Fruit fly (Drosophila melanogaster) whole organism, embryonic: Measurements from ENCODE around the gene PolD2.
A peak's percentile ranks its signal among the peaks of the same experiment; 100 is the strongest.

ENCODE experiments used
- CG10321 ChIP-seq: fragments of 200-800 bp; sonication (Bioruptor generic); IDR thresholded peaks from 2 replicates; pipeline ENCODE4 v1.3.6; 2022; ENCODE audit warnings: missing biosample characterization, missing genetic modification characterization
- CG11085 ChIP-seq: fragments of 200-800 bp; sonication (Bioruptor generic); IDR thresholded peaks from 2 replicates; pipeline ENCODE4 v1.3.6; 2022; ENCODE audit warnings: missing biosample characterization, missing genetic modification characterization
- CG11723 ChIP-seq: fragments of 200-800 bp; sonication (Bioruptor generic); optimal IDR thresholded peaks from 2 replicates; lab custom pipeline; 2017; ENCODE audit warnings: missing biosample characterization, mild to moderate bottlenecking, missing genetic modification characterization
- CG12155 ChIP-seq: fragments of 200-800 bp; sonication (Bioruptor generic); optimal IDR thresholded peaks from 3 replicates; lab custom pipeline; 2016; ENCODE audit warnings: missing biosample characterization, missing genetic modification characterization
- CG12236 ChIP-seq: fragments of 200-800 bp; sonication (Bioruptor generic); optimal IDR thresholded peaks from 2 replicates; lab custom pipeline; 2016; ENCODE audit warnings: missing biosample characterization, missing genetic modification characterization
- CG12299 ChIP-seq: fragments of 200-800 bp; sonication (Bioruptor generic); optimal IDR thresholded peaks from 2 replicates; lab custom pipeline; 2018; ENCODE audit warnings: missing biosample characterization, mild to moderate bottlenecking, missing genetic modification characterization
- CG1233 ChIP-seq: fragments of 200-800 bp; sonication (Bioruptor generic); optimal IDR thresholded peaks from 4 replicates; lab custom pipeline; 2018; ENCODE audit warnings: missing biosample characterization, mild to moderate bottlenecking, missing genetic modification characterization
- CG15514 ChIP-seq: fragments of 200-800 bp; sonication (Bioruptor generic); optimal IDR thresholded peaks from 3 replicates; lab custom pipeline; 2017; ENCODE audit warnings: missing biosample characterization, missing genetic modification characterization, mild to moderate bottlenecking, moderate library complexity, missing genetic modification reagents
- CG17359 ChIP-seq: fragments of 200-800 bp; sonication (Bioruptor generic); optimal IDR thresholded peaks from 3 replicates; lab custom pipeline; 2018; ENCODE audit warnings: missing biosample characterization, mild to moderate bottlenecking, missing genetic modification characterization, moderate library complexity
- CG18262 ChIP-seq: fragments of 200-800 bp; optimal IDR thresholded peaks from 3 replicates; lab custom pipeline; 2019; ENCODE audit warnings: missing biosample characterization, mild to moderate bottlenecking, missing genetic modification characterization, moderate library complexity
- CG2120 ChIP-seq: fragments of 200-800 bp; sonication (Bioruptor generic); optimal IDR thresholded peaks from 3 replicates; lab custom pipeline; 2016; ENCODE audit warnings: missing biosample characterization, missing genetic modification characterization
- CG2129 ChIP-seq: fragments of 200-800 bp; sonication (Bioruptor generic); IDR thresholded peaks from 2 replicates; pipeline ENCODE4 v1.3.6; 2022; ENCODE audit warnings: missing biosample characterization, missing genetic modification characterization; ENCODE audit not compliant: partially characterized antibody
- CG2875 ChIP-seq: fragments of 200-800 bp; sonication (Bioruptor generic); optimal IDR thresholded peaks from 2 replicates; lab custom pipeline; 2017; ENCODE audit warnings: missing biosample characterization, mild to moderate bottlenecking, missing genetic modification characterization, missing genetic modification reagents
- CG31441 ChIP-seq: fragments of 200-800 bp; sonication (Bioruptor generic); IDR thresholded peaks from 2 replicates; pipeline ENCODE4 v1.3.6; 2022; ENCODE audit warnings: missing biosample characterization, missing genetic modification characterization
- CG3726 ChIP-seq: fragments of 200-800 bp; sonication (Bioruptor generic); IDR thresholded peaks from 3 replicates; pipeline ENCODE4, ENCODE4 v1.3.6; 2022; ENCODE audit warnings: missing biosample characterization, missing genetic modification characterization
- CG3847 ChIP-seq: fragments of 200-800 bp; sonication (Bioruptor generic); IDR thresholded peaks from 2 replicates; pipeline ENCODE4 v1.3.6; 2022; ENCODE audit warnings: missing biosample characterization, missing genetic modification characterization
- CG5180 ChIP-seq: fragments of 200-800 bp; sonication (Bioruptor generic); optimal IDR thresholded peaks from 3 replicates; lab custom pipeline; 2017; ENCODE audit warnings: missing biosample characterization, missing genetic modification characterization, mild to moderate bottlenecking, moderate library complexity, missing genetic modification reagents
- CG8924 ChIP-seq: fragments of 200-800 bp; optimal IDR thresholded peaks from 3 replicates; lab custom pipeline; 2019; ENCODE audit warnings: missing biosample characterization, mild to moderate bottlenecking, missing genetic modification characterization, moderate library complexity
- CG9817 ChIP-seq: fragments of 200-800 bp; sonication (Bioruptor generic); optimal IDR thresholded peaks from 2 replicates; lab custom pipeline; 2018; ENCODE audit warnings: missing biosample characterization, mild to moderate bottlenecking, missing genetic modification characterization, moderate library complexity
- CTCF ChIP-seq: fragments of 200-800 bp; sonication (Bioruptor generic); optimal IDR thresholded peaks from 2 replicates; lab custom pipeline; 2017; ENCODE audit warnings: missing biosample characterization, mild to moderate bottlenecking, missing genetic modification characterization, moderate library complexity
- CrebB ChIP-seq: fragments of 200-800 bp; sonication (Bioruptor generic); optimal IDR thresholded peaks from 3 replicates; lab custom pipeline; 2018; ENCODE audit warnings: missing biosample characterization, mild to moderate bottlenecking, missing genetic modification characterization
- D ChIP-seq, 2 experiments: fragments of 200-800 bp in 1 of 2; fragments of >200 bp in 1 of 2; sonication (Bioruptor generic) in 1 of 2; optimal IDR thresholded peaks; 2 replicates in 1 of 2; 3 replicates in 1 of 2; lab custom pipeline; 2017; ENCODE audit warnings: mild to moderate bottlenecking in 1 of 2, missing biosample characterization in 1 of 2, missing genetic modification characterization in 1 of 2, missing genetic modification reagents in 1 of 2
- Dip3 ChIP-seq: fragments of 200-800 bp; sonication (Bioruptor generic); optimal IDR thresholded peaks from 3 replicates; lab custom pipeline; 2016; ENCODE audit warnings: missing biosample characterization, missing genetic modification characterization
- Dref ChIP-seq: fragments of 200-800 bp; sonication (Bioruptor generic); IDR thresholded peaks from 2 replicates; pipeline ENCODE4 v1.3.6; 2022; ENCODE audit warnings: missing biosample characterization, missing genetic modification characterization
- Eip74EF ChIP-seq, 2 experiments: fragments of 200-800 bp in 1 of 2; fragments of >200 bp in 1 of 2; sonication (Bioruptor generic) in 1 of 2; optimal IDR thresholded peaks; 2 replicates each; lab custom pipeline; 2017 to 2019; ENCODE audit warnings: missing biosample characterization in 2 of 2, missing genetic modification characterization in 2 of 2, mild to moderate bottlenecking in 1 of 2, moderate library complexity in 1 of 2
- Fer2 ChIP-seq: fragments of 200-800 bp; sonication (Bioruptor generic); optimal IDR thresholded peaks from 2 replicates; lab custom pipeline; 2018; ENCODE audit warnings: missing biosample characterization, mild to moderate bottlenecking, missing genetic modification characterization, moderate library complexity
- HLH3B ChIP-seq: fragments of 200-800 bp; sonication (Bioruptor generic); IDR thresholded peaks from 2 replicates; pipeline ENCODE4 v1.3.6; 2022; ENCODE audit warnings: missing biosample characterization, missing genetic modification characterization
- MBD-R2 ChIP-seq: fragments of 200-800 bp; sonication (Bioruptor generic); IDR thresholded peaks from 2 replicates; pipeline ENCODE4 v1.3.6; 2022; ENCODE audit warnings: missing biosample characterization, missing genetic modification characterization
- MESR4 ChIP-seq: fragments of 200-800 bp; sonication (Bioruptor generic); optimal IDR thresholded peaks from 2 replicates; lab custom pipeline; 2018; ENCODE audit warnings: missing biosample characterization, mild to moderate bottlenecking, missing genetic modification characterization, moderate library complexity
- Mrtf ChIP-seq: fragments of 200-800 bp; sonication (Bioruptor generic); IDR thresholded peaks from 3 replicates; pipeline ENCODE4 v1.3.6; 2022; ENCODE audit warnings: missing biosample characterization, missing genetic modification characterization
- Nf-YC ChIP-seq: fragments of 200-800 bp; optimal IDR thresholded peaks from 3 replicates; lab custom pipeline; 2019; ENCODE audit warnings: missing biosample characterization, mild to moderate bottlenecking, missing genetic modification characterization, moderate library complexity
- Rfx ChIP-seq: fragments of 200-800 bp; sonication (Bioruptor generic); IDR thresholded peaks from 2 replicates; pipeline ENCODE4 v1.3.6; 2022; ENCODE audit warnings: missing biosample characterization, missing genetic modification characterization
- YL-1 ChIP-seq: fragments of 200-800 bp; sonication (Bioruptor generic); optimal IDR thresholded peaks from 3 replicates; lab custom pipeline; 2017; ENCODE audit warnings: missing biosample characterization, mild to moderate bottlenecking, missing genetic modification characterization
- disco-r ChIP-seq: fragments of 200-800 bp; sonication (Bioruptor generic); optimal IDR thresholded peaks from 2 replicates; lab custom pipeline; 2016; ENCODE audit warnings: missing biosample characterization, missing genetic modification characterization
- dmrt99B ChIP-seq: fragments of 200-800 bp; sonication (Bioruptor generic); optimal IDR thresholded peaks from 2 replicates; lab custom pipeline; 2018; ENCODE audit warnings: missing biosample characterization, mild to moderate bottlenecking, missing genetic modification characterization, moderate library complexity
- dpn ChIP-seq, 2 experiments: fragments of 200-800 bp; sonication (Bioruptor generic); optimal IDR thresholded peaks; 3 replicates each; lab custom pipeline; 2016; ENCODE audit warnings: missing biosample characterization in 2 of 2, missing genetic modification characterization in 2 of 2
- ewg ChIP-seq: fragments of 200-800 bp; sonication (Bioruptor generic); optimal IDR thresholded peaks from 3 replicates; lab custom pipeline; 2017; ENCODE audit warnings: mild to moderate bottlenecking, missing biosample characterization, missing genetic modification reagents, missing genetic modification characterization
- eyg ChIP-seq: fragments of 200-800 bp; sonication (Bioruptor generic); optimal IDR thresholded peaks from 3 replicates; lab custom pipeline; 2016; ENCODE audit warnings: missing biosample characterization, missing genetic modification characterization
- fd96Cb ChIP-seq: fragments of 200-800 bp; sonication (Bioruptor generic); optimal IDR thresholded peaks from 2 replicates; lab custom pipeline; 2018; ENCODE audit warnings: missing biosample characterization, mild to moderate bottlenecking, missing genetic modification characterization, moderate library complexity
- gce ChIP-seq: fragments of 200-800 bp; sonication (Bioruptor generic); IDR thresholded peaks from 3 replicates; pipeline ENCODE4 v1.3.6; 2022; ENCODE audit warnings: missing biosample characterization, missing genetic modification characterization
- maf-S ChIP-seq: fragments of 200-800 bp; sonication (Bioruptor generic); optimal IDR thresholded peaks from 2 replicates; lab custom pipeline; 2016; ENCODE audit warnings: missing biosample characterization, missing genetic modification characterization
- pho ChIP-seq: fragments of 200-800 bp; sonication (Bioruptor generic); optimal IDR thresholded peaks from 2 replicates; lab custom pipeline; 2016; ENCODE audit warnings: missing biosample characterization, missing genetic modification characterization
- pum ChIP-seq: fragments of 200-800 bp; sonication (Bioruptor generic); optimal IDR thresholded peaks from 2 replicates; lab custom pipeline; 2016; ENCODE audit warnings: missing biosample characterization, missing genetic modification characterization
- sisA ChIP-seq: fragments of 200-800 bp; sonication (Bioruptor generic); IDR thresholded peaks from 2 replicates; pipeline ENCODE4 v1.3.6; 2022; ENCODE audit warnings: missing biosample characterization, missing genetic modification characterization
- sob ChIP-seq: fragments of 200-800 bp; sonication (Bioruptor generic); IDR thresholded peaks from 2 replicates; pipeline ENCODE4 v1.3.6; 2022; ENCODE audit warnings: missing biosample characterization, missing genetic modification characterization
- sug ChIP-seq: fragments of 200-800 bp; optimal IDR thresholded peaks from 2 replicates; lab custom pipeline; 2019; ENCODE audit warnings: missing biosample characterization, mild to moderate bottlenecking, missing genetic modification characterization, moderate library complexity
- unc-4 ChIP-seq: fragments of 200-800 bp; sonication (Bioruptor generic); IDR thresholded peaks from 2 replicates; pipeline ENCODE4 v1.3.6; 2022; ENCODE audit warnings: missing biosample characterization, missing genetic modification characterization; ENCODE audit not compliant: partially characterized antibody
- unpg ChIP-seq: fragments of 200-800 bp; sonication (Bioruptor generic); optimal IDR thresholded peaks from 3 replicates; lab custom pipeline; 2018; ENCODE audit warnings: missing biosample characterization, mild to moderate bottlenecking, missing genetic modification characterization, moderate library complexity

PolD2 gene

dm6 chr3L:1774713-1775648 is at the start of gene PolD2, which contains the start of gene CG13933 (continued):
- peak; percentile 97 for TF ChIP-seq HLH3B (GFP tag; lab: Robert Waterston, UW)
- TF ChIP-seq MBD-R2 = peak; percentile 98
- peak; percentile 95 for TF ChIP-seq CG18262
- peak; percentile 69 for TF ChIP-seq pho (GFP tag; lab: Kevin White, UChicago)
- TF ChIP-seq CG11085 (GFP tag; lab: Robert Waterston, UW) = peak; percentile 96
- peak; percentile 97 for TF ChIP-seq CG9817 (tag; lab: Kevin White, UChicago)
- TF ChIP-seq unpg (GFP tag; lab: Kevin White, UChicago) = peak; percentile 98
- no peak for TF ChIP-seq dmrt99B (tag; lab: Kevin White, UChicago)
- TF ChIP-seq gce (GFP tag; lab: Robert Waterston, UW) = peak; percentile 89
- no peak for TF ChIP-seq D (optimal IDR thresholded peaks at IDR 0.05; lab: Kevin White, UChicago)
- TF ChIP-seq D (GFP tag; optimal IDR thresholded peaks at IDR 0.05; lab: Kevin White, UChicago) = no peak
- TF ChIP-seq CG12236 = peak; percentile 34
- peak; percentile 93 for TF ChIP-seq CrebB
- no peak for TF ChIP-seq eyg (GFP tag; lab: Kevin White, UChicago)
- no peak for TF ChIP-seq Nf-YC (tag; lab: Kevin White, UChicago)
- TF ChIP-seq fd96Cb (tag; lab: Kevin White, UChicago) = peak; percentile 91
- TF ChIP-seq CG10321 = peak; percentile 85
- peak; percentile 53 for TF ChIP-seq disco-r (GFP tag; lab: Kevin White, UChicago)
- TF ChIP-seq Eip74EF (GFP tag; optimal IDR thresholded peaks at IDR 0.05; lab: Kevin White, UChicago) = peak in 1 of 2 experiments; percentile 97
- peak; percentile 84 for TF ChIP-seq Mrtf (GFP tag; lab: Robert Waterston, UW)
- TF ChIP-seq CG8924 (tag; lab: Kevin White, UChicago) = peak; percentile 99
- no peak; the same call in 1 of the 2 replicates for TF ChIP-seq CG31441 (GFP tag; lab: Robert Waterston, UW)
- TF ChIP-seq pum (GFP tag; lab: Kevin White, UChicago) = peak; percentile 65
- TF ChIP-seq MESR4 (GFP tag; lab: Kevin White, UChicago) = peak; percentile 16
- no peak for TF ChIP-seq CG5180 (GFP tag; lab: Kevin White, UChicago)
- peak; percentile 95 for TF ChIP-seq CG12155 (GFP tag; lab: Kevin White, UChicago)
- peak; percentile 99 for TF ChIP-seq sisA (GFP tag; lab: Robert Waterston, UW)
- peak; percentile 68 for TF ChIP-seq Dref (GFP tag; lab: Robert Waterston, UW)
- TF ChIP-seq YL-1 (GFP tag; lab: Kevin White, UChicago) = peak; percentile 86
- peak; percentile 53 to 98 for TF ChIP-seq dpn (GFP tag; optimal IDR thresholded peaks at IDR 0.05; lab: Kevin White, UChicago)
- TF ChIP-seq CG1233 (GFP tag; lab: Kevin White, UChicago) = no peak
- peak; percentile 96 for TF ChIP-seq CG3726 (GFP tag; lab: Robert Waterston, UW)
- TF ChIP-seq Fer2 (tag; lab: Kevin White, UChicago) = peak; percentile 44
- TF ChIP-seq CG11723 (GFP tag; lab: Kevin White, UChicago) = no peak
- TF ChIP-seq Rfx (GFP tag; lab: Robert Waterston, UW) = peak; percentile 96
- peak; percentile 93 for TF ChIP-seq ewg (GFP tag; lab: Kevin White, UChicago)
- TF ChIP-seq CG3847 (GFP tag; lab: Robert Waterston, UW) = peak; percentile 98
- TF ChIP-seq CG12299 (tag; lab: Kevin White, UChicago) = peak; percentile 95
- peak; percentile 91 for TF ChIP-seq CG17359 (tag; lab: Kevin White, UChicago)
- TF ChIP-seq maf-S = peak; percentile 55
- peak; percentile 99 for TF ChIP-seq sob (GFP tag; lab: Robert Waterston, UW)
- peak; percentile 95 for TF ChIP-seq sug (tag; lab: Kevin White, UChicago)
- peak; percentile 96 for TF ChIP-seq CG2120
- TF ChIP-seq CG2875 = peak; percentile 90
- TF ChIP-seq CTCF (GFP tag; lab: Kevin White, UChicago) = no peak
- TF ChIP-seq Dip3 (GFP tag; lab: Kevin White, UChicago) = peak; percentile 77
- peak; percentile 25 for TF ChIP-seq CG2129 (GFP tag; lab: Robert Waterston, UW)
- TF ChIP-seq unc-4 (GFP tag; lab: Robert Waterston, UW) = peak; percentile 64
- TF ChIP-seq CG15514 = peak; percentile 73
